Worm (Caenorhabditis elegans): Measurements from ENCODE around the gene B0250.5.

DNA sequence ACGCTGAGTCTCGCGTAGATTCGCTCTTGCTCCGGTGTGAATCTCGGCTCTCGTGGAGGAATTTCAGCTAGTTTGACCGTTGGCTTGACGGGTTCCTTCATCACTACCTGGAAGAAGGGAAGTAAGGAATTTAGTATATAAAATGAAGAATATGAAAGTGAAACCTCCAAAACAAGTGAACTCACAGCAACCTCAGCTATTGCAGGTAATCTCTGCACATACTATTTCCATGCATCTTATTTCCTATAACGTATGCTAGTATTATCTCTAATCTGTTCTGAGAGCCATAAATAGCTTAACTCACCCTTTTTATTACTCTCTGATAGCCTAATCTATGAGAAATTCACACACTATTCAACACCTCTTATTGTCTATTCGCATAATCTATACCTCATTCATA, 11.3 kb downstream of the B0250.5 start, which contains the start of gene Y38H6C.4:
- no peak for TF ChIP-seq ceh-16 (tag; optimal IDR thresholded peaks at IDR 0.05)
- TF ChIP-seq ztf-11 (tag; optimal IDR thresholded peaks at IDR 0.05): no peak
